Worm (Caenorhabditis elegans) whole organism, early embryonic: ENCODE measurements around the gene srbc-68.
"Not testable (repeated sequence)": the region's sequence is repeated elsewhere in the genome, so short reads cannot be mapped to it uniquely, and the experiment has no call there.

ENCODE experiments used
- B0310.2 ChIP-seq: sonication (generic microtip); optimal IDR thresholded peaks from 2 replicates; lab custom pipeline; 2016; ENCODE audit warnings: mild to moderate bottlenecking, missing genetic modification characterization, missing compliant biosample characterization
- F13C5.2 ChIP-seq: sonication (generic microtip); optimal IDR thresholded peaks from 2 replicates; lab custom pipeline; 2017; ENCODE audit warnings: mild to moderate bottlenecking, missing genetic modification characterization, inconsistent platforms, missing compliant biosample characterization
- aly-1 ChIP-seq: sonication (generic microtip); optimal IDR thresholded peaks from 2 replicates; lab custom pipeline; 2016; ENCODE audit warnings: missing genetic modification characterization, missing compliant biosample characterization
- ama-1 ChIP-seq: fragments of 150-350 bp; optimal IDR thresholded peaks from 2 replicates; lab custom pipeline; 2014
- ceh-13 ChIP-seq: fragments of 200-800 bp; sonication (Bioruptor generic); optimal IDR thresholded peaks from 2 replicates; lab custom pipeline; 2018; ENCODE audit warnings: mild to moderate bottlenecking, missing genetic modification characterization, missing compliant biosample characterization
- ceh-36 ChIP-seq: sonication (generic microtip); optimal IDR thresholded peaks from 2 replicates; lab custom pipeline; 2016; ENCODE audit warnings: missing genetic modification characterization, inconsistent platforms, missing compliant biosample characterization
- ets-7 ChIP-seq: sonication (generic microtip); optimal IDR thresholded peaks from 2 replicates; lab custom pipeline; 2016; ENCODE audit warnings: missing genotype, missing genetic modification characterization, missing compliant biosample characterization
- flt-1 ChIP-seq: fragments of 200-800 bp; sonication (Bioruptor generic); IDR thresholded peaks from 2 replicates; pipeline ENCODE4 v1.3.6; 2022; ENCODE audit warnings: missing genetic modification characterization, missing compliant biosample characterization
- hmbx-1 ChIP-seq: sonication (generic microtip); optimal IDR thresholded peaks from 2 replicates; lab custom pipeline; 2016; ENCODE audit warnings: mild to moderate bottlenecking, missing genetic modification characterization, missing compliant biosample characterization
- hmg-4 ChIP-seq: fragments of 200-800 bp; sonication (Bioruptor generic); optimal IDR thresholded peaks from 2 replicates; lab custom pipeline; 2018; ENCODE audit warnings: mild to moderate bottlenecking, missing genetic modification characterization, missing compliant biosample characterization
- hnd-1 ChIP-seq: sonication (generic microtip); optimal IDR thresholded peaks from 2 replicates; lab custom pipeline; 2016; ENCODE audit warnings: missing genetic modification characterization, missing compliant biosample characterization
- pes-1 ChIP-seq: fragments of 200-800 bp; sonication (Bioruptor generic); IDR thresholded peaks from 2 replicates; pipeline ENCODE4 v1.3.6; 2022; ENCODE audit warnings: missing genetic modification reagents, missing genetic modification characterization, missing compliant biosample characterization
- scrt-1 ChIP-seq: fragments of 200-800 bp; sonication (Bioruptor generic); IDR thresholded peaks from 2 replicates; pipeline ENCODE4 v1.3.6; 2022; ENCODE audit warnings: missing genetic modification characterization, missing compliant biosample characterization
- sea-1 ChIP-seq: fragments of 200-800 bp; sonication (Bioruptor generic); conservative IDR thresholded peaks from 2 replicates; pipeline ENCODE4 v1.3.6; 2022; ENCODE audit warnings: missing genetic modification characterization, missing compliant biosample characterization
- tbx-11 ChIP-seq: fragments of 200-800 bp; sonication (Bioruptor generic); IDR thresholded peaks from 2 replicates; pipeline ENCODE4 v1.3.6; 2022; ENCODE audit warnings: missing genetic modification characterization, missing compliant biosample characterization
- tbx-37 ChIP-seq: fragments of 200-800 bp; sonication (Bioruptor generic); conservative IDR thresholded peaks from 2 replicates; pipeline ENCODE4 v1.3.6; 2022; ENCODE audit warnings: missing genetic modification reagents, missing genetic modification characterization, missing compliant biosample characterization
- tra-4 ChIP-seq: sonication (generic microtip); optimal IDR thresholded peaks from 2 replicates; lab custom pipeline; 2017; ENCODE audit warnings: missing genetic modification characterization, missing compliant biosample characterization

The srbc-68 gene

ce11 chrV:3509878-3510277 lies 36.5 kb downstream of the srbc-68 start, which contains the start of gene str-228:
Gene str-228 (plus strand): TSS chrV:3510178.
- no peak for TF ChIP-seq ceh-36 (tag; lab: Kevin White, UChicago)
- TF ChIP-seq ets-7 (tag; lab: Kevin White, UChicago): no peak
- TF ChIP-seq scrt-1 (GFP tag; lab: Robert Waterston, UW): no peak
- no peak for TF ChIP-seq hmbx-1 (tag; lab: Kevin White, UChicago)
- TF ChIP-seq flt-1: no peak
- TF ChIP-seq tra-4 (tag; lab: Kevin White, UChicago): no peak
- no peak for TF ChIP-seq hmg-4 (GFP tag; lab: Kevin White, UChicago)
- TF ChIP-seq hnd-1 (tag; lab: Kevin White, UChicago): no peak
- no peak for TF ChIP-seq B0310.2 (tag; lab: Kevin White, UChicago)
- no peak for TF ChIP-seq ama-1 (lab: Kevin White, UChicago)
- TF ChIP-seq sea-1 (GFP tag; lab: Robert Waterston, UW): no peak
- no peak for TF ChIP-seq pes-1 (GFP tag; lab: Robert Waterston, UW)
- no peak for TF ChIP-seq F13C5.2 (tag; lab: Kevin White, UChicago)
- no peak for TF ChIP-seq ceh-13
- no peak for TF ChIP-seq tbx-11 (GFP tag; lab: Robert Waterston, UW)
- TF ChIP-seq tbx-37 (GFP tag; lab: Robert Waterston, UW): no peak
- TF ChIP-seq aly-1 (tag; lab: Kevin White, UChicago): no peak

DNA sequence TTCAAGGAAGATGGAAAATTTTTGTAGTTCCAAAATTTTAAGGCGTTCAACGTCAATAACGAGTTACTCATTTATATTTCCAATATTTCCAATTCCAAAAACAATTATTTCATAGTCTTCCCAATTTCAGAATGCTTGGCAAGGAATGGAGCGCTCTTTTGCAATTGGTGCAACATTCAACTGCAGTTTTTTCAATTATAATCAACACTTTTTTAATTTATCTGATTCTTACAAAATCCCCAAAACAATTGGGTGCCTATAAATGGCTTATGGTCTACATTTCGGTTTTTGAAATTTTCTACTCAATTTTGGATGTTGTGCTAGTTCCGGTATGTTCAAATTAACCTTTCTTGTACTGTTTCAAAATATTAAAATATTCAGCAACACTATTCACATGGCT lies 38.7 kb downstream of the srbc-68 start, which contains the start of gene str-225:
Gene str-225, plus strand, starts transcription at position 132 of the 400 bp plus-strand sequence.
- no peak for TF ChIP-seq hmbx-1 (tag; lab: Kevin White, UChicago)
- no peak for TF ChIP-seq tra-4 (tag; lab: Kevin White, UChicago)
- TF ChIP-seq tbx-37 (GFP tag; lab: Robert Waterston, UW): no peak
- TF ChIP-seq F13C5.2 (tag; lab: Kevin White, UChicago): no peak
- TF ChIP-seq scrt-1 (GFP tag; lab: Robert Waterston, UW): no peak

DNA sequence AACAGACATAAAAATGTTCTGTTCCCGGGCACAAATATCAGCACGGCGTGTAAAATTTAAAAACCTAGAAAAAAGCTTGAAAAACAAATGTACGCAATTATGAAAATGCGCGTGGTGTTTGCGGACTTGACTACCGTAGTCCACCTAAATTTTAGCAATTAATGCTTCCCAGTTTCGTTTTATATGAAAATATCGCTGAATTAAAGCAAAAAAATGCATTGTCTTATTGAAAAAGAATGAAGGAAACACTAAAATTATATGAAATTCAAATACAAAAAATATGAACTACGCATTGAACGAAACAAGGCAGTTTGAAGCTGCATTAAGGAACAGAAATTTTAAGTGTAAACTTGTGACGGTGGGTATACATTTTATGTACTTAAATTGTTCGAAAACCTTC lies 40.2 kb downstream of the srbc-68 start, which contains the start of gene ugt-64:
Gene ugt-64, minus strand, starts transcription at position 101 of the 400 bp plus-strand sequence.
- TF ChIP-seq tbx-37 (GFP tag; lab: Robert Waterston, UW); tra-4 (tag; lab: Kevin White, UChicago); ceh-36 (tag; lab: Kevin White, UChicago): not testable (repeated sequence)

- TF ChIP-seq tbx-37 (GFP tag; lab: Robert Waterston, UW) (no peak), pes-1 (GFP tag; lab: Robert Waterston, UW) (no peak), sea-1 (GFP tag; lab: Robert Waterston, UW) (no peak), aly-1 (tag; lab: Kevin White, UChicago) (no peak), ceh-36 (tag; lab: Kevin White, UChicago) (no peak), hmbx-1 (tag; lab: Kevin White, UChicago) (no peak), flt-1 (no peak), ama-1 (lab: Kevin White, UChicago) (no peak), tra-4 (tag; lab: Kevin White, UChicago) (no peak)
Observed at ce11 chrV:3505745-3506144, 40.7 kb downstream of the srbc-68 start.

DNA sequence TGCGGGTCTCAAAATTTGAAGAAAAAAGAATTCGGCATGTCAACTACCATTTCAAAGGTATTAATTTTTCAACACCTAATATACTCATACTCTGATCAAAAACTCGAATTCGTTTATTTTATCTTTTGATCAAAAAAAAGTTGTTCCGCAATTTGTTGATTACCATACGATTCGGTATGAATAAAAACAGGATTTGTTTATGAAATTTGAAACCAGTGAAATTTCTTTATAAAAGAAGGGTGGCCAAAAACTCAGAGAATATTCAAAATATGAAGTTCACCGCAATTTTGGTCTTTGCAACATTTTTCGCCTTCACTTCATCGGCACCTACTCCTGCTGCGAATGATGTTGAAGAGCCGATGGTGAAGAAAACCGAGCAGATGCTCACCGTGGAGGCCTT lies 44.4 kb downstream of the srbc-68 start, which contains the start of the genes C07G3.8 and C07G3.10:
Gene C07G3.8, minus strand, starts transcription at position 101 of the 400 bp plus-strand sequence.
Gene C07G3.10, plus strand, starts transcription at position 270 of the 400 bp plus-strand sequence.
- TF ChIP-seq ceh-13: no peak
- TF ChIP-seq ama-1 (lab: Kevin White, UChicago): no peak
- no peak for TF ChIP-seq hnd-1 (tag; lab: Kevin White, UChicago)
- no peak for TF ChIP-seq hmg-4 (GFP tag; lab: Kevin White, UChicago)
- no peak for TF ChIP-seq hmbx-1 (tag; lab: Kevin White, UChicago)
- no peak for TF ChIP-seq sea-1 (GFP tag; lab: Robert Waterston, UW)
- TF ChIP-seq aly-1 (tag; lab: Kevin White, UChicago): no peak
- TF ChIP-seq scrt-1 (GFP tag; lab: Robert Waterston, UW): no peak
- no peak for TF ChIP-seq ets-7 (tag; lab: Kevin White, UChicago)
- no peak for TF ChIP-seq B0310.2 (tag; lab: Kevin White, UChicago)
- TF ChIP-seq pes-1 (GFP tag; lab: Robert Waterston, UW): no peak
- no peak for TF ChIP-seq tbx-11 (GFP tag; lab: Robert Waterston, UW)
- TF ChIP-seq tbx-37 (GFP tag; lab: Robert Waterston, UW): no peak
- no peak for TF ChIP-seq flt-1
- no peak for TF ChIP-seq F13C5.2 (tag; lab: Kevin White, UChicago)
- TF ChIP-seq tra-4 (tag; lab: Kevin White, UChicago): no peak
- no peak for TF ChIP-seq ceh-36 (tag; lab: Kevin White, UChicago)

ce11 chrV:3496880-3497279 lies 49.5 kb downstream of the srbc-68 start, which contains the start of gene C07G3.15:
Gene C07G3.15 (minus strand): TSS chrV:3496980.
- TF ChIP-seq pes-1 (GFP tag; lab: Robert Waterston, UW) (no peak), scrt-1 (GFP tag; lab: Robert Waterston, UW) (no peak), sea-1 (GFP tag; lab: Robert Waterston, UW) (no peak), tbx-11 (GFP tag; lab: Robert Waterston, UW) (no peak), ama-1 (lab: Kevin White, UChicago) (no peak), ceh-13 (no peak), hmbx-1 (tag; lab: Kevin White, UChicago) (no peak), tbx-37 (GFP tag; lab: Robert Waterston, UW) (no peak), hnd-1 (tag; lab: Kevin White, UChicago) (no peak), aly-1 (tag; lab: Kevin White, UChicago) (no peak), hmg-4 (GFP tag; lab: Kevin White, UChicago) (no peak), ets-7 (tag; lab: Kevin White, UChicago) (no peak), B0310.2 (tag; lab: Kevin White, UChicago) (no peak), ceh-36 (tag; lab: Kevin White, UChicago) (no peak), tra-4 (tag; lab: Kevin White, UChicago) (no peak), flt-1 (no peak)
